Fruit fly (Drosophila melanogaster): ENCODE measurements around the gene Sodh2.

Gene Sodh2

DNA sequence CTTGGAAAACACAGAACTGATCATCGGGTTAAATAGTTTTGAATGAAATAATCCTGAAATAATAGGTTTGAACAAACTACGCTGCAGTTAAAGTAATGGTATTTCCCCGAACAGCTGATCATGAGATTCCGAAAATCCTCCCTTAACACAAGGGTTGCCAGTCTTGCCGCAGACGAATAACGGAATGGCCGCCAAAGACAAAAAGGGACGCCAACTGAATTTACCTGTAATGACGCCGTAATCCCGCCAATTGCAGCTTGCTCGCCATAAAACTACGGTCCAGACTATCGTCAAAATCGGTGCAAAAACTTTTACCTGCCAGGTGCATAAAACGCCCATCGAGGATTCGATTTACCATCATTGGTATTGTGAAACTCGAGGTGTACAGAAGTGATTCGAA is 19.6 kb upstream of the Sodh2 start, which contains the start of gene CG4570:
TSS of gene CG4570 (plus strand) at position 190 of the 400 bp plus-strand sequence.
- TF ChIP-seq CG14711 (tag; optimal IDR thresholded peaks at IDR 0.05) (peak; percentile 13), ovo (GFP tag; optimal IDR thresholded peaks at IDR 0.05) (peak; percentile 23), toe (GFP tag; optimal IDR thresholded peaks at IDR 0.05) (no peak), pad (GFP tag; optimal IDR thresholded peaks at IDR 0.05) (peak; percentile 11)

DNA sequence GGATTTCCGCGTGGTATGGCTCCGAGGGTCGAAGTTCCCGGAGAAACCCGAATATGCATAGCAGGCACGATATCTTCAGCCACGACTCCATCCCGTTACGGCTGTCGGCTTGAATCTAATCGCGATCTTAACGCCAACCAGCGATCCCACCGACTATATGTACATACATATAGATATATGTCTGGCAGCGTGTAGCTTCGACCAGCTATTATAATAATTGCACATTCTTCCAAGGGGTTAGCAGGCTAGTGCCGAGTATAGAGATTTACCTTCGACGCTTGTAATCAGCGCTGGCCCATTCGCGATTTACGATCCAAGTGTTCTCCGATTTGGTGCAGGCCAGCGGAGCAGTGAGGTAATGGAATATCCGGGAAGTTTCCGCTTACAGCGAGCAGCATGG is 16.5 kb upstream of the Sodh2 start, which contains the start of gene CG14694:
TSS of gene CG14694 (minus strand) at position 101 of the 400 bp plus-strand sequence.
- TF ChIP-seq CG7045 (GFP tag; optimal IDR thresholded peaks at IDR 0.05) (no peak), CG33017 (tag; optimal IDR thresholded peaks at IDR 0.05) (no peak)

DNA sequence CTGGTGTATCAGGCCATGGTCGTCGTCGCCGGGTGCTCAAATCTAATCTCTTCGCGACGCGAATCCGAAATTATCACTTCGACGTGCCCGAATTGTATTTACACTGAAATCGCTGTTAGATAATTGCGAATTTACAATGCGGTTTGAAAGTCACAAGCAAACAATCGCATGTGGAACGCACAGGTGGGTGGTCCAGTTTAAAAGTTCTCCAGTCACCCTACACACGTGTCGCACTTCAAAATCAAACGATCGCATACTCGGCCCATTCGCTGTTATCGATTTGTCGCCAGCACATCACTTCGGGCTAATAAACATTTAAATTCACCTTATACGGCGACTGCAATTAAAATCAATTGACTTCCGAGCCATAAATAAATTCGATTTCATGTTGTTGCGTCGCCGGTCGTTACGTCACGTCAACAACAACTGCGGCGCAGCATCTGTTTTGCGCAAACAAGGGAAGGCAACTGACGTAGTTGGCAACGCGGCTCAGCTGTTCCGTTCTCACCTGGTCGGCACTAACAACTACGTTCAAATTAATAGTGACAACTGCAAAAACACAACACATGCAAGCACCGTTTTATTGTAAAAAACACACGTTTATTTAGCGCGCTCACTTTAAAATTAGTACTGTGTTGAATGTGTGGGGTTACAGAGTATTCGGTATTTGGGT is 13.3 kb upstream of the Sodh2 start, which contains the start of gene CG6574:
TSS of gene CG6574 (minus strand) at position 216 of the 673 bp plus-strand sequence.
- TF ChIP-seq bab1 (GFP tag; optimal IDR thresholded peaks at IDR 0.05), result peak; percentile 64
- TF ChIP-seq tj (GFP tag; optimal IDR thresholded peaks at IDR 0.05), result no peak
- no peak for TF ChIP-seq CG7101 (tag; optimal IDR thresholded peaks at IDR 0.05)
- TF ChIP-seq Mnt (GFP tag; optimal IDR thresholded peaks at IDR 0.05), result peak; percentile 90
- TF ChIP-seq cic (GFP tag; optimal IDR thresholded peaks at IDR 0.05), result peak; percentile 87
- peak; percentile 5 for TF ChIP-seq CG14711 (tag; optimal IDR thresholded peaks at IDR 0.05)
- peak; percentile 44 for TF ChIP-seq CG12768 (GFP tag; optimal IDR thresholded peaks at IDR 0.05)
- TF ChIP-seq Clk (GFP tag; optimal IDR thresholded peaks at IDR 0.05), result peak; percentile 18
- TF ChIP-seq kay (GFP tag; ENCODE audit: borderline replicate concordance), result no peak
- TF ChIP-seq CG33017 (tag; optimal IDR thresholded peaks at IDR 0.05), result no peak
- peak; percentile 54 for TF ChIP-seq CG11617 (GFP tag; optimal IDR thresholded peaks at IDR 0.05)
- no peak for TF ChIP-seq Hr96 (GFP tag; optimal IDR thresholded peaks at IDR 0.05)

DNA sequence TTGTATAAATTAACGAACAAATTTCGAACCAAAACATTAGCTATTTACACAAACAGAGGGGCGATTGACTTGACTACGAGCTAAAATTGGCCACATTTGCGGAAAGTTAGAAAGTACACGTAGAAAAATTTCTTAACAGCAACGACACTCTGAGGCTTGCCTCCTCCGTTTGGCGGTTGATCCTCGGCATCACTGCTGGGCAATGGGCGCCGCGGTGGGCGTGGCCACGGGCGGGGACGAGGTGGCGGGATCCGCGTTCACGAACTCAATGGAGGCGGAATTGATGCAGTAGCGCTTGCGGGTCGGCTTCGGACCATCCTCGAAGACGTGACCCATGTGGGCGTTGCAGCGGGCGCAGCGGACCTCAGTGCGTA is 12.8 kb upstream of the Sodh2 start:
- TF ChIP-seq CG5204 (GFP tag; optimal IDR thresholded peaks at IDR 0.05) (no peak), kay (GFP tag; ENCODE audit: borderline replicate concordance) (no peak), CG7101 (tag; optimal IDR thresholded peaks at IDR 0.05) (no peak), toe (GFP tag; optimal IDR thresholded peaks at IDR 0.05) (no peak), CG11617 (GFP tag; optimal IDR thresholded peaks at IDR 0.05) (no peak), Hr96 (GFP tag; optimal IDR thresholded peaks at IDR 0.05) (no peak), CG33017 (tag; optimal IDR thresholded peaks at IDR 0.05) (peak; percentile 6), pad (GFP tag; optimal IDR thresholded peaks at IDR 0.05) (no peak), CG14711 (tag; optimal IDR thresholded peaks at IDR 0.05) (no peak), bab1 (GFP tag; optimal IDR thresholded peaks at IDR 0.05) (no peak), CG1620 (GFP tag; optimal IDR thresholded peaks at IDR 0.05) (peak; percentile 10), tj (GFP tag; optimal IDR thresholded peaks at IDR 0.05) (no peak), cic (GFP tag; optimal IDR thresholded peaks at IDR 0.05) (no peak), cnc (optimal IDR thresholded peaks at IDR 0.05) (no peak), CG7045 (GFP tag; optimal IDR thresholded peaks at IDR 0.05) (no peak), Mnt (GFP tag; optimal IDR thresholded peaks at IDR 0.05) (no peak)

DNA sequence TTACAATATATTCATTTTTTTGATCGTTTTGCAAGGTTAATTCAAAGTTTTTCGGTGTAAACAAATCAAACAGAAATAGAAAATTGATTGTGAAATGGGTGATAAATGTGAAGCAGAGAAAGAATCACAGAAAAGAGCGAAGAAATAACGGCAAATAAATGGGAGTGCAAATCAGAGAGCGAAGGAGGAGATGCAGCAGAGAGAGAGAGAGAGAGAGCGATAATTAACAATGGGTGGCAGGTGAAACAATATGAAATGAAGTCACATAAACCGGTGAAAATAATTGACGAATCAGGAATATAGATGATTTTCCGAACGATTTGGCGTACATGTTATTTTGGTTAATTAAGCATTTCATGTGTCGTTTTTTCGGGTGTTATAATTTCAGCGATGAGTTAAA is 12.2 kb upstream of the Sodh2 start:
- no peak for TF ChIP-seq CG7045 (GFP tag; optimal IDR thresholded peaks at IDR 0.05)
- TF ChIP-seq ovo (GFP tag; optimal IDR thresholded peaks at IDR 0.05), result peak; percentile 41

DNA sequence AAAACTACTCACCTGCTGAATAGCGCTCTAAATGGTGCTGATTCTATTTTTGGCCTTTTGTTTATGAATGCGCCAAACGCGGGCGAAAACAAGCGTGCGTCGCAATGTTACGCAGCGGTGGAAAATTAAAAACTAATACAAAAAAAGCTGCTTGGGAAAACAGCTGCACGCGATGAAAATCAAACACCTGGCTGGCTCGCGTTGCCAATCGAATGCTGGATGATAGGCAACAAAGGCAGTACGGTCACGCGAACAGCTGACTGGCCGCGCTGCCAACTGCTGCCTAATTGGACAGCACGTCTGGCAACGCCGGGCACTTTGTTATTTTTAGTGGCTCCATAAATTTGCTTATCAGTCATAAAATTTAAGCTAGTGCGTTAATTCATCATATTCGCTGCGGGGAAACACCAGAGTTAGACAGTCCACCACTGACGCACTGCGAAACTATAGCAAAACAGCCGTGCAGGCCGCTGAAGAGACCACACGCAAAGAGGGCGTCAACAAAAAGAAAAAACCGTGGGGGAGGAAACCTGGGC is 7.7 kb upstream of the Sodh2 start, which contains the start of the genes SelR and Tsp86D:
TSS of gene SelR (minus strand) at position 216 of the 536 bp plus-strand sequence.
TSS of gene Tsp86D (plus strand) at position 282 of the 536 bp plus-strand sequence.
- TF ChIP-seq pad (GFP tag; optimal IDR thresholded peaks at IDR 0.05) (peak; percentile 31), Crg-1 (GFP tag; optimal IDR thresholded peaks at IDR 0.05) (no peak), tj (GFP tag; optimal IDR thresholded peaks at IDR 0.05) (peak; percentile 90), Mnt (GFP tag; optimal IDR thresholded peaks at IDR 0.05) (peak; percentile 69), CG7101 (tag; optimal IDR thresholded peaks at IDR 0.05) (peak; percentile 53), ovo (GFP tag; optimal IDR thresholded peaks at IDR 0.05) (peak; percentile 6), CG14711 (tag; optimal IDR thresholded peaks at IDR 0.05) (peak; percentile 50), Hr96 (GFP tag; optimal IDR thresholded peaks at IDR 0.05) (no peak), CG7045 (GFP tag; optimal IDR thresholded peaks at IDR 0.05) (peak; percentile 54), CG33017 (tag; optimal IDR thresholded peaks at IDR 0.05) (peak; percentile 56), bab1 (GFP tag; optimal IDR thresholded peaks at IDR 0.05) (peak; percentile 69), CG11617 (GFP tag; optimal IDR thresholded peaks at IDR 0.05) (peak; percentile 61), CG5204 (GFP tag; optimal IDR thresholded peaks at IDR 0.05) (no peak), CG1620 (GFP tag; optimal IDR thresholded peaks at IDR 0.05) (peak; percentile 16), cic (GFP tag; optimal IDR thresholded peaks at IDR 0.05) (peak; percentile 83), CG12768 (GFP tag; optimal IDR thresholded peaks at IDR 0.05) (peak; percentile 54), toe (GFP tag; optimal IDR thresholded peaks at IDR 0.05) (no peak), Clk (GFP tag; optimal IDR thresholded peaks at IDR 0.05) (peak; percentile 37)

DNA sequence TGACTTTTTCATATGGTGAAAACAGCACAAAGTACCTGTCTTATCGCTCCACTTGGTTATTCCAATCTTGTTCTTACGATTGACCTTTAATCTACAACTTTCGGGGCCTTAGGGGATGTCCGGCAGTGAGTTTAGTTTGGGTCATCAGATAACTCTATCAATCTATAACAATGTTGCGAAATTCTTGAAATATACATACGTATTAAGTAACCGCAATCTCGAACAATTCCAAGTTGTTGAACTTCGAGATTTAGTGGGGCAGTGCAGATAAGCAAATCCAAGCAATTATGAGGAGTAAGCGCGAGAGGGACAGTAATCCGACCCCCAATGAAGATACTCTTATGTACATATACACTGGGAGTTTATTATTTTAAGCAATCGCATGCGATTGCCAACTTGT is 5.6 kb upstream of the Sodh2 start:
- TF ChIP-seq CG14711 (tag; optimal IDR thresholded peaks at IDR 0.05), result no peak
- no peak for TF ChIP-seq CG1620 (GFP tag; optimal IDR thresholded peaks at IDR 0.05)
- no peak for TF ChIP-seq ovo (GFP tag; optimal IDR thresholded peaks at IDR 0.05)
- no peak for TF ChIP-seq CG12768 (GFP tag; optimal IDR thresholded peaks at IDR 0.05)
- TF ChIP-seq cnc (optimal IDR thresholded peaks at IDR 0.05), result no peak
- TF ChIP-seq CG11617 (GFP tag; optimal IDR thresholded peaks at IDR 0.05), result no peak
- TF ChIP-seq CG5204 (GFP tag; optimal IDR thresholded peaks at IDR 0.05), result no peak
- TF ChIP-seq Mnt (GFP tag; optimal IDR thresholded peaks at IDR 0.05), result no peak
- TF ChIP-seq bab1 (GFP tag; optimal IDR thresholded peaks at IDR 0.05), result no peak
- TF ChIP-seq cic (GFP tag; optimal IDR thresholded peaks at IDR 0.05), result peak; percentile 32
- no peak for TF ChIP-seq Hr96 (GFP tag; optimal IDR thresholded peaks at IDR 0.05)
- TF ChIP-seq tj (GFP tag; optimal IDR thresholded peaks at IDR 0.05), result peak; percentile 8
- TF ChIP-seq CG7101 (tag; optimal IDR thresholded peaks at IDR 0.05), result no peak
